Worm (Caenorhabditis elegans) whole organism, L1 larva: Measurements from ENCODE around the gene nas-21.

Experiments used
- blmp-1 ChIP-seq: fragments of 150-350 bp; optimal IDR thresholded peaks from 2 replicates; lab custom pipeline; 2014; ENCODE audit warnings: missing biosample characterization, missing genetic modification characterization
- ceh-82 ChIP-seq, 3 experiments: fragments of 150-350 bp in 1 of 3; sonication (generic microtip) in 2 of 3; optimal IDR thresholded peaks; 2 replicates each; lab custom pipeline; 2014 to 2017; ENCODE audit warnings: missing biosample characterization in 3 of 3, missing genetic modification characterization in 3 of 3
- jun-1 ChIP-seq: fragments of 150-350 bp; optimal IDR thresholded peaks from 2 replicates; lab custom pipeline; 2014; ENCODE audit warnings: missing biosample characterization, missing genetic modification reagents, missing genetic modification characterization
- lin-13 ChIP-seq: fragments of 150-350 bp; optimal IDR thresholded peaks from 2 replicates; lab custom pipeline; 2014; ENCODE audit warnings: missing biosample characterization, missing genetic modification reagents, missing genetic modification characterization
- lsy-2 ChIP-seq, 2 experiments: fragments of 150-350 bp; optimal IDR thresholded peaks; 2 replicates each; lab custom pipeline; 2014; ENCODE audit warnings: missing biosample characterization in 2 of 2, missing genetic modification characterization in 2 of 2
- nhr-11 ChIP-seq: fragments of 150-350 bp; optimal IDR thresholded peaks from 2 replicates; lab custom pipeline; 2014; ENCODE audit warnings: missing biosample characterization, missing genetic modification characterization
- nhr-85 ChIP-seq: sonication (generic microtip); peaks from one replicate; lab custom pipeline; 2016; ENCODE audit warnings: missing genetic modification characterization, inconsistent platforms, missing compliant biosample characterization
- snpc-4 ChIP-seq: fragments of 150-350 bp; optimal IDR thresholded peaks from 2 replicates; lab custom pipeline; 2014; ENCODE audit warnings: missing biosample characterization, missing genetic modification characterization
- unc-62 ChIP-seq: fragments of 150-350 bp; optimal IDR thresholded peaks from 2 replicates; lab custom pipeline; 2014; ENCODE audit warnings: missing biosample characterization, missing genetic modification reagents, missing genetic modification characterization

DNA sequence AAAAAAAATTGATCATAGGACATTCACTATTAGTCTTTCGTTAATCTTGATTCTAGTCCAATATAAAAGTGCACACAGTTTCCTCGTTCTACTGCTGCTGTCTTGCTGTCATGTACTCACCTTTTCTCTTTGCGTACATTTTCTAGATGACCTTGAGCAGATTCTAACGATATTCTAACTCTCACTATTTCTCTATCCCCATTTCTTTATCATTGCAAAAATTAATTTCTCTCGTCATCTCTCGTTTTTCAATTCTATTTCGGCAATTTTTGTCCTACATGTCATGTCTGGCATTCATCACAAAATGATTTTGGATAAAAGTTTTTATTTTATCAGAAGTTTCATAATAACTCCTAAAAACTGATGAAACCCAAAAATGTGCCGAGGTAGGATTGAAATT lies 36.4 kb downstream of the nas-21 start, which contains the start of gene ttll-5:
- TF ChIP-seq ceh-82 (tag; optimal IDR thresholded peaks at IDR 0.05; lab: Kevin White, UChicago) (no peak), nhr-11 (tag; lab: Kevin White, UChicago) (no peak), blmp-1 (tag; lab: Kevin White, UChicago) (peak; percentile 62), lin-13 (GFP tag; lab: Kevin White, UChicago) (no peak), unc-62 (GFP tag; lab: Kevin White, UChicago) (no peak), lsy-2 (tag; optimal IDR thresholded peaks at IDR 0.05; lab: Kevin White, UChicago) (no peak), nhr-85 (tag; lab: Kevin White, UChicago) (peak; percentile 77), snpc-4 (tag; lab: Kevin White, UChicago) (no peak), jun-1 (tag; lab: Kevin White, UChicago) (no peak)
